Worm (Caenorhabditis elegans) whole organism, mixed stage, embryonic: ENCODE measurements around the gene K02E11.10.

ENCODE experiments used
- M03D4.4 ChIP-seq: sonication (generic microtip); optimal IDR thresholded peaks from 2 replicates; lab custom pipeline; 2017; ENCODE audit warnings: mild to moderate bottlenecking, missing genetic modification characterization, missing compliant biosample characterization
- bed-3 ChIP-seq: fragments of 200-800 bp; sonication (Bioruptor generic); optimal IDR thresholded peaks from 3 replicates; lab custom pipeline; 2018; ENCODE audit warnings: mild to moderate bottlenecking, missing genetic modification characterization, moderate library complexity, missing compliant biosample characterization
- blmp-1 ChIP-seq: fragments of 150-350 bp; optimal IDR thresholded peaks from 2 replicates; lab custom pipeline; 2014; ENCODE audit warnings: missing biosample characterization, missing genetic modification characterization
- ceh-39 ChIP-seq: fragments of 150-350 bp; optimal IDR thresholded peaks from 2 replicates; lab custom pipeline; 2014; ENCODE audit warnings: missing biosample characterization, missing genetic modification characterization
- ceh-43 ChIP-seq: fragments of 200-800 bp; sonication (Bioruptor generic); optimal IDR thresholded peaks from 2 replicates; lab custom pipeline; 2018; ENCODE audit warnings: mild to moderate bottlenecking, missing genetic modification characterization, moderate library complexity, missing compliant biosample characterization
- cnd-1 ChIP-seq: fragments of 200-800 bp; sonication (Bioruptor generic); optimal IDR thresholded peaks from 2 replicates; lab custom pipeline; 2018; ENCODE audit warnings: mild to moderate bottlenecking, missing genetic modification characterization, missing compliant biosample characterization
- drap-1 ChIP-seq: fragments of 200-800 bp; sonication (Bioruptor generic); optimal IDR thresholded peaks from 3 replicates; lab custom pipeline; 2018; ENCODE audit warnings: mild to moderate bottlenecking, missing genetic modification characterization, missing compliant biosample characterization
- elt-1 ChIP-seq: sonication (generic microtip); optimal IDR thresholded peaks from 2 replicates; lab custom pipeline; 2017; ENCODE audit warnings: missing genetic modification characterization, mild to moderate bottlenecking, missing compliant biosample characterization, antibody characterized with exemption, moderate library complexity, borderline replicate concordance; ENCODE audit not compliant: insufficient read depth
- elt-3 ChIP-seq: fragments of 150-350 bp; optimal IDR thresholded peaks from 2 replicates; lab custom pipeline; 2014; ENCODE audit warnings: missing biosample characterization, missing genetic modification characterization
- flh-1 ChIP-seq: fragments of 200-800 bp; sonication (Bioruptor generic); optimal IDR thresholded peaks from 2 replicates; lab custom pipeline; 2018; ENCODE audit warnings: mild to moderate bottlenecking, missing genetic modification characterization, moderate library complexity, missing compliant biosample characterization
- ham-2 ChIP-seq: fragments of 200-800 bp; sonication (Bioruptor generic); optimal IDR thresholded peaks from 2 replicates; lab custom pipeline; 2018; ENCODE audit warnings: mild to moderate bottlenecking, missing genetic modification characterization, missing compliant biosample characterization
- hlh-1 ChIP-seq: fragments of 150-350 bp; optimal IDR thresholded peaks from 2 replicates; lab custom pipeline; 2014; ENCODE audit warnings: missing biosample characterization, missing genetic modification reagents, missing genetic modification characterization
- lin-13 ChIP-seq: fragments of 150-350 bp; optimal IDR thresholded peaks from 2 replicates; lab custom pipeline; 2014; ENCODE audit warnings: missing biosample characterization, missing genetic modification characterization
- lin-32 ChIP-seq: fragments of 200-800 bp; sonication (Bioruptor generic); optimal IDR thresholded peaks from 2 replicates; lab custom pipeline; 2018; ENCODE audit warnings: mild to moderate bottlenecking, missing genetic modification characterization, missing compliant biosample characterization
- lsy-2 ChIP-seq: fragments of 150-350 bp; optimal IDR thresholded peaks from 2 replicates; lab custom pipeline; 2014; ENCODE audit warnings: missing biosample characterization, missing genetic modification characterization
- mab-5 ChIP-seq: fragments of 150-350 bp; optimal IDR thresholded peaks from 2 replicates; lab custom pipeline; 2014; ENCODE audit warnings: missing biosample characterization, missing genetic modification characterization
- nhr-12 ChIP-seq: fragments of 150-350 bp; optimal IDR thresholded peaks from 2 replicates; lab custom pipeline; 2014; ENCODE audit warnings: missing biosample characterization, missing genetic modification characterization
- nhr-2 ChIP-seq: fragments of 150-350 bp; optimal IDR thresholded peaks from 2 replicates; lab custom pipeline; 2014; ENCODE audit warnings: missing biosample characterization, missing genetic modification characterization
- nhr-237 ChIP-seq: fragments of 150-350 bp; optimal IDR thresholded peaks from 2 replicates; lab custom pipeline; 2014; ENCODE audit warnings: missing biosample characterization, missing genetic modification characterization
- nhr-28 ChIP-seq: fragments of 150-350 bp; optimal IDR thresholded peaks from 2 replicates; lab custom pipeline; 2014; ENCODE audit warnings: missing biosample characterization, missing genetic modification characterization
- nhr-76 ChIP-seq: sonication (generic microtip); optimal IDR thresholded peaks from 2 replicates; lab custom pipeline; 2017; ENCODE audit warnings: missing biosample characterization, missing genetic modification characterization
- pha-4 ChIP-seq: fragments of 150-350 bp; optimal IDR thresholded peaks from 2 replicates; lab custom pipeline; 2018; ENCODE audit warnings: missing biosample characterization, missing genetic modification reagents, missing genetic modification characterization
- sptf-1 ChIP-seq: sonication (generic microtip); optimal IDR thresholded peaks from 2 replicates; lab custom pipeline; 2017; ENCODE audit warnings: mild to moderate bottlenecking, missing genetic modification characterization, moderate library complexity, missing compliant biosample characterization
- tbx-8 ChIP-seq: fragments of 200-800 bp; sonication (Bioruptor generic); optimal IDR thresholded peaks from 2 replicates; lab custom pipeline; 2018; ENCODE audit warnings: mild to moderate bottlenecking, missing genetic modification characterization, moderate library complexity, missing compliant biosample characterization
- unc-39 ChIP-seq: fragments of 150-350 bp; optimal IDR thresholded peaks from 2 replicates; lab custom pipeline; 2014; ENCODE audit warnings: missing biosample characterization, missing genetic modification characterization
- zip-8 ChIP-seq: fragments of 150-350 bp; optimal IDR thresholded peaks from 2 replicates; lab custom pipeline; 2014; ENCODE audit warnings: missing biosample characterization, missing genetic modification characterization
- ztf-11 ChIP-seq: fragments of 150-350 bp; optimal IDR thresholded peaks from 2 replicates; lab custom pipeline; 2014; ENCODE audit warnings: missing biosample characterization, missing genetic modification characterization

K02E11.10 gene

DNA sequence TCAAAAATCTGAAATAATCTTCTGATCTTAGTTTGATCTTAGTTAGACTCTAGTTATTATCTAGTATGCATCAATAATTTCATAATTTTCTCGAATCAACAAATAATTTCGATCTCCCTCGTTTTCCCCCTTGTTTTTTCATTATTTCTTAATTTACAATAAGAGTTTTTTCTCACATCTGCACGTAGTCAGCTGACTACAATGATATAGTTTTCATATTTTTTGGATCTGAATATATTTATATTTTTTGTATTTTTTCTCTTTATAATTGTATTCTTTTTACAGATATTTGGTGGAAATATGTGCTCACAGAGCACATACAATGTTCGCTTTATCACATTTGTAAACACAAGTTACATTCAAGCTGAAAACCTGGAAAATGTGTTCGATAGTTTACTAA lies 3.0 kb upstream of the K02E11.10 start, which contains the start of gene sre-7:
Gene sre-7, plus strand, starts transcription at position 301 of the 400 bp plus-strand sequence.
- TF ChIP-seq pha-4 (tag; lab: Kevin White, UChicago): no peak
- TF ChIP-seq flh-1 (GFP tag; lab: Kevin White, UChicago): no peak
- TF ChIP-seq drap-1 (GFP tag; lab: Kevin White, UChicago): no peak
- no peak for TF ChIP-seq nhr-28 (tag; lab: Kevin White, UChicago)
- TF ChIP-seq elt-3 (tag; lab: Kevin White, UChicago): no peak
- TF ChIP-seq hlh-1 (tag; lab: Kevin White, UChicago): no peak
- no peak for TF ChIP-seq elt-1
- TF ChIP-seq lin-13 (tag; lab: Kevin White, UChicago): no peak
- TF ChIP-seq lsy-2 (tag; lab: Kevin White, UChicago): no peak

DNA sequence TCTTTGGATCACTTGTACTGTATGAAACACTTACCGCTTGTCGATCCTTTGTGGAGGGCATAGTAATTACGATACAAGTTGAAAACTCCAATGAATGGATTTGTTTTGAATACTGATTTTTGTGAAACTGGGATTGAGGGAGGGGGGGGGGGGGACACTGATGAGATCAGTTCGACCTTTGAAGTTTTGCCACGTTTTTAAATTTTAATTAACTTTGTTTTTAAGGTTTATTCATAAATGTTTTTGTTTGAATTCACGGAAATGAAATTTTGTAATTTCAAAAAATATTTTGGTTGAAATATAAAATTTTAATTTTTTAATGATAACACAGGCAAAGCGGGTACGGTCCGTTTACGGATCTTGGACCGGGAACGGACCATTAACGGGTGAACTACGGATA lies 5.0 kb downstream of the K02E11.10 start, which contains the start of gene ent-3:
Gene ent-3, minus strand, starts transcription at position 101 of the 400 bp plus-strand sequence.
- TF ChIP-seq lin-32 (GFP tag; lab: Kevin White, UChicago) (no peak), tbx-8 (GFP tag; lab: Kevin White, UChicago) (no peak), zip-8 (tag; lab: Kevin White, UChicago) (no peak), lin-13 (tag; lab: Kevin White, UChicago) (no peak), ham-2 (GFP tag; lab: Kevin White, UChicago) (no peak), elt-3 (tag; lab: Kevin White, UChicago) (no peak), unc-39 (no peak), nhr-76 (tag; lab: Kevin White, UChicago) (no peak), ceh-43 (no peak), nhr-28 (tag; lab: Kevin White, UChicago) (no peak), hlh-1 (tag; lab: Kevin White, UChicago) (no peak), bed-3 (GFP tag; lab: Kevin White, UChicago) (no peak), nhr-2 (tag; lab: Kevin White, UChicago) (no peak), cnd-1 (tag; lab: Kevin White, UChicago) (no peak), sptf-1 (tag; lab: Kevin White, UChicago) (no peak), nhr-237 (tag; lab: Kevin White, UChicago) (no peak), ztf-11 (tag; lab: Kevin White, UChicago) (no peak), mab-5 (tag; lab: Kevin White, UChicago) (no peak)
- TF ChIP-seq, all 35 proteins: peak for 0

DNA sequence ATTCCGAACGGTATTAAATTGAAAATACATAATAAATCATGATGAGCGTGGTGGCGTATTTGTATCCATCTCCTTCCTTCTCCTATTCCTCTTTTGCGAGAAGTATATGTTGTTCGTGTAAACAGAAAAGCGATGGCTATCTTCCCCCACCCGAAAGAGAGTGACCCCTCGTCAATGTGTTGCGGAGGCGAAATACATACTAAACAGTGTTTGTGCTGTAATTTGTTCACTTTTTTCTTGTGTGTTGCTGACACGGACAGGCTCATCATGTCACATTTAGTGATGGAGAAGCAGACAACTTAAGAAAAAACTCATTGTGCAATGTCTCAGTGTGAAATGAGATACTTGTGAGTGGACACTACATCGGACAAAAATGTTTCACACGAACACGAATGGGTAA lies 9.3 kb downstream of the K02E11.10 start:
- TF ChIP-seq M03D4.4 (tag; lab: Kevin White, UChicago) (no peak), unc-39 (no peak)

DNA sequence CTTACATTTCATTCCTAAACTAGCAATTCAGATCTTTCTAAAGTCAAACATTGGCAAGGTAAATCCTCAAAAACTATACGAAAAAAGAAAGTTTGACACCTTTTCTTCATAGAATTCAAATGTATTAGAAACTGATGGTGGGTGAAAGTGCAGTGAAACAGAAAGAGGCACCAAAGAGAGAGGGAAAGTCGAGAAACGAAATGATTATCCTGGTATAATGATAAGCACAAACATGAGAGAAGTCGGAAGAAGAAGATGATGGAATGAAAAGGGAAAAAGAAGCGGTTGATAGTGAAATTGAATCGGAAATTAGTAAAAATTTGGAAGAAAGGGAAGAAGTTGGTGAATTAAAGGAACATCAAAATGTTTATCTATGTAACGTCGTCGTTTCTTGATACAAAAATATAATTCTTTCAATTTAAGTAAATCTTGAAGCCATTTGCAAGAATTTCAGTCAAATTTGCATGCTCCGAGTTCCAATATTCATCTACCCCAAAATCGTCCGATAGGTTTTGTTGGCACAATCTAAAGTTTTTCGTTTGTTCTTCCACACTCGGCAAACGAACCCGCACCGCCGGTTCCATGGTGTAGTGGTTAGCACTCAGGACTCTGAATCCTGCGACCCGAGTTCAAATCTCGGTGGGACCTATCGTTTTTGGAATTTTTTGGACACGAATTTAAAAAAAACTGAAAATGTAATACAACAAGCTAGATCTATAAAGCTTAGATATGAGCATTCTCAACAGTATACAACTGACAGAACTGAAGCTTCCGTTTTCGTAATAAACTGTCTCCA lies 10.0 kb downstream of the K02E11.10 start:
- TF ChIP-seq mab-5 (tag; lab: Kevin White, UChicago): no peak
- TF ChIP-seq elt-1: no peak
- no peak for TF ChIP-seq nhr-28 (tag; lab: Kevin White, UChicago)
- peak; percentile 68 for TF ChIP-seq blmp-1 (tag; lab: Kevin White, UChicago)

DNA sequence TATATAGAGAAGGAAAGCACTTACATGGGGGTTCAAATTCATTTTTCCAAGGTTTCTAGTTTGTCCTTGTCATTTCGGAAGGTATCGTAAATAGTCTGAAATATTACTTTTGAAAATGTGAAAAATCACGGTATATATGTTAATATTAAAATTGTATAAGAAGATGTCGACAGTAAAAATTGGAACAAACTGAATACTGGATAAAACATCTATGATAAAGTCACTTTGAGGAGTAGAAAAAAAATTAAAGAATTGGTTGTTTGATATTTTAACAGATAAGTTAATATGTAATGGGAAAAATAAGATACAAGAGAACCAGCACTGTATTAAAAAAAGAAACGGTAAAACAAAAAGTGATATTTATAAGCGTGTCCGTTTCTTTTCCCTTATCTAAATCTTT lies 14.6 kb downstream of the K02E11.10 start, which contains the start of gene nep-21:
Gene nep-21, minus strand, starts transcription at position 101 of the 400 bp plus-strand sequence.
- no peak for TF ChIP-seq cnd-1 (tag; lab: Kevin White, UChicago)

DNA sequence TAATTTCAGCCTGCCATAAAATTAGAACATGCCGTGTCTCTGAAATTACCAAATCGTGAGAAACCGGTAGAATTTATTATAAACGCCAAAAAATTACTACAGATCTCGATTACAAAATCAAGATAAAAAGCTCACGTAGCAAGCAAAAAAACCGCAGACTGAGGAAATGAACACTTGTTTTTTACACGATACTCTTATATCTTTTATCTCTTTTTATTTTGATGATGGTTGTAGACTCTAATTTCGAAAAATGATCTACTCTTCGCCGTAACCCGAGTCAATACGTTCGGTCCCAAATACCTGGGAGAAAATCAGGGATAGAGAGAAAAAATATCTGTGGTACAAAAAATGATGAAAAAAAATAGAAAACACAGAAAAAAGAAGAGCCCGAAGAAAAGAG lies 17.8 kb downstream of the K02E11.10 start:
- no peak for TF ChIP-seq ztf-11 (tag; lab: Kevin White, UChicago)
- TF ChIP-seq lsy-2 (tag; lab: Kevin White, UChicago): no peak
- no peak for TF ChIP-seq nhr-76 (tag; lab: Kevin White, UChicago)
- no peak for TF ChIP-seq blmp-1 (tag; lab: Kevin White, UChicago)
- no peak for TF ChIP-seq ceh-39 (tag; lab: Kevin White, UChicago)
- TF ChIP-seq lin-32 (GFP tag; lab: Kevin White, UChicago): no peak
- no peak for TF ChIP-seq nhr-12 (tag; lab: Kevin White, UChicago)
- no peak for TF ChIP-seq lin-13 (tag; lab: Kevin White, UChicago)
- TF ChIP-seq unc-39: no peak
